Worm (Caenorhabditis elegans) whole organism, early embryonic: ENCODE results near the gene D2021.4.

Experiments
- B0310.2 ChIP-seq: sonication (generic microtip); optimal IDR thresholded peaks from 2 replicates; lab custom pipeline; 2016; ENCODE audit warnings: mild to moderate bottlenecking, missing genetic modification characterization, missing compliant biosample characterization
- F13C5.2 ChIP-seq: sonication (generic microtip); optimal IDR thresholded peaks from 2 replicates; lab custom pipeline; 2017; ENCODE audit warnings: mild to moderate bottlenecking, missing genetic modification characterization, inconsistent platforms, missing compliant biosample characterization
- ama-1 ChIP-seq: fragments of 150-350 bp; optimal IDR thresholded peaks from 2 replicates; lab custom pipeline; 2014
- ceh-36 ChIP-seq: sonication (generic microtip); optimal IDR thresholded peaks from 2 replicates; lab custom pipeline; 2016; ENCODE audit warnings: missing genetic modification characterization, inconsistent platforms, missing compliant biosample characterization
- flt-1 ChIP-seq: fragments of 200-800 bp; sonication (Bioruptor generic); IDR thresholded peaks from 2 replicates; pipeline ENCODE4 v1.3.6; 2022; ENCODE audit warnings: missing genetic modification characterization, missing compliant biosample characterization
- pes-1 ChIP-seq: fragments of 200-800 bp; sonication (Bioruptor generic); IDR thresholded peaks from 2 replicates; pipeline ENCODE4 v1.3.6; 2022; ENCODE audit warnings: missing genetic modification reagents, missing genetic modification characterization, missing compliant biosample characterization
- scrt-1 ChIP-seq: fragments of 200-800 bp; sonication (Bioruptor generic); IDR thresholded peaks from 2 replicates; pipeline ENCODE4 v1.3.6; 2022; ENCODE audit warnings: missing genetic modification characterization, missing compliant biosample characterization
- tbx-11 ChIP-seq: fragments of 200-800 bp; sonication (Bioruptor generic); IDR thresholded peaks from 2 replicates; pipeline ENCODE4 v1.3.6; 2022; ENCODE audit warnings: missing genetic modification characterization, missing compliant biosample characterization
- tbx-37 ChIP-seq: fragments of 200-800 bp; sonication (Bioruptor generic); conservative IDR thresholded peaks from 2 replicates; pipeline ENCODE4 v1.3.6; 2022; ENCODE audit warnings: missing genetic modification reagents, missing genetic modification characterization, missing compliant biosample characterization
- tra-4 ChIP-seq: sonication (generic microtip); optimal IDR thresholded peaks from 2 replicates; lab custom pipeline; 2017; ENCODE audit warnings: missing genetic modification characterization, missing compliant biosample characterization

DNA sequence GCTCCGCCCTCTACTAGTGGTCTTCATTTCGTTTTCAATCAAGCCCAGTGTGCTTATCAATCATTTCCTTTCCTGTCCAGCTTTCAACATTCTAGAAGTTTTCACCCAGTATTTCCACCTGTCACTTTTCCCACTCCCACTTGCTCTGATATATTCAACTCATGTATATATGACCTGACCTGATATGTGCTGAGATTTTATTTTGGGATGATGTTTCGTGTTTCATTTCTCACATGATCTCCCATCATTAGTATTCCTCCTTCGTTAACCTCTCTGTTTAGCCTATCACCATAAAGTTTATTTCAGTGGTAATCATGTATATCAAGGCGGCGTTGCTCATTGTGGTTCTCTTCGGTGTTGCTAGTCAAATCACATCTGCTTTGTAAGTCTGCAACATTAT is 44.0 kb upstream of the D2021.4 start, which contains the start of gene nlp-7:
- no peak for TF ChIP-seq flt-1
- no peak for TF ChIP-seq F13C5.2
- TF ChIP-seq scrt-1 (GFP tag; lab: Robert Waterston, UW): no peak
- TF ChIP-seq ama-1: no peak
- TF ChIP-seq tbx-37: no peak
- TF ChIP-seq ceh-36: no peak
- TF ChIP-seq tbx-11 (GFP tag; lab: Robert Waterston, UW): no peak
- no peak for TF ChIP-seq pes-1 (GFP tag; lab: Robert Waterston, UW)
- no peak for TF ChIP-seq tra-4
- no peak for TF ChIP-seq B0310.2 (tag; lab: Kevin White, UChicago)
